Worm (Caenorhabditis elegans) whole organism, midembryonic: Measurements from ENCODE around the gene ZK930.2.

ENCODE experiments used
- T22C8.4 ChIP-seq: fragments of 200-800 bp; sonication (Bioruptor generic); IDR thresholded peaks from 2 replicates; pipeline ENCODE4 v1.3.6; 2022; ENCODE audit warnings: missing genetic modification characterization, missing compliant biosample characterization
- cog-1 ChIP-seq: sonication (generic microtip); optimal IDR thresholded peaks from 2 replicates; lab custom pipeline; 2016; ENCODE audit warnings: missing genetic modification characterization, missing compliant biosample characterization
- flt-1 ChIP-seq: fragments of 200-800 bp; sonication (Bioruptor generic); IDR thresholded peaks from 2 replicates; pipeline ENCODE4 v1.3.6; 2022; ENCODE audit warnings: missing genetic modification characterization, missing compliant biosample characterization
- klf-2 ChIP-seq: fragments of 200-800 bp; sonication (Bioruptor generic); conservative IDR thresholded peaks from 2 replicates; pipeline ENCODE4 v1.3.6; 2022; ENCODE audit warnings: missing genetic modification reagents, missing genetic modification characterization, missing compliant biosample characterization
- med-1 ChIP-seq: sonication (generic microtip); optimal IDR thresholded peaks from 2 replicates; lab custom pipeline; 2017; ENCODE audit warnings: missing genetic modification characterization, mild to moderate bottlenecking, missing compliant biosample characterization, antibody characterized with exemption, missing genetic modification reagents; ENCODE audit not compliant: insufficient read depth
- ref-1 ChIP-seq: fragments of 200-800 bp; sonication (Bioruptor generic); conservative IDR thresholded peaks from 2 replicates; pipeline ENCODE4 v1.3.6; 2022; ENCODE audit warnings: missing genetic modification reagents, missing genetic modification characterization, missing compliant biosample characterization
- tab-1 ChIP-seq: fragments of 200-800 bp; sonication (Bioruptor generic); IDR thresholded peaks from 2 replicates; pipeline ENCODE4 v1.3.6; 2022; ENCODE audit warnings: missing genetic modification characterization, missing compliant biosample characterization
- ztf-23 ChIP-seq: fragments of 200-800 bp; sonication (Bioruptor generic); IDR thresholded peaks from 2 replicates; pipeline ENCODE4 v1.3.6; 2022; ENCODE audit warnings: missing genetic modification reagents, missing genetic modification characterization, missing compliant biosample characterization
- ztf-29 ChIP-seq: fragments of 200-800 bp; sonication (Bioruptor generic); IDR thresholded peaks from 2 replicates; pipeline ENCODE4 v1.3.6; 2022; ENCODE audit warnings: missing genetic modification reagents, missing genetic modification characterization, missing compliant biosample characterization

Gene ZK930.2

DNA sequence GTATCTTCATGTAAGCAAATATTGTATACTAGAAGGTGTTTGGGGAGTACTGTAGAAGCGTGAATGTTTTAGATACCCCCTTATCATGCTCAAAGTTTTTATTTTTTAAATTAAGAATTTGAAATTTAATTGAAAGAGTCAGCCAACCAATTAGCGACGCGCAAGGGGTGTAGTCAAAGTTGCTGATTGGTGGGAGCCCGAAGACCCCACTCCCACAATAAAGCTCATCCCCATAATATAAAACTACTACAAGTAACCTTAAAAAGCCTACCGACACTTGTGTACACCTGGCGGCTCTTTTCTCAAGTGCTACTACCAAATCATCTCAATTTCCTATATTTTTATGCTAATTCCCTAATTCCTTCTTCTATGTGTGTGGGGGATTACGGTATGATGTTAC lies 6.5 kb upstream of the ZK930.2 start:
- TF ChIP-seq med-1 (GFP tag; lab: Kevin White, UChicago) (no peak), ztf-29 (no peak), flt-1 (GFP tag; lab: Robert Waterston, UW) (no peak), T22C8.4 (GFP tag; lab: Robert Waterston, UW) (no peak), ztf-23 (GFP tag; lab: Robert Waterston, UW) (no peak), cog-1 (tag; lab: Kevin White, UChicago) (no peak), ref-1 (GFP tag; lab: Robert Waterston, UW) (no peak)

DNA sequence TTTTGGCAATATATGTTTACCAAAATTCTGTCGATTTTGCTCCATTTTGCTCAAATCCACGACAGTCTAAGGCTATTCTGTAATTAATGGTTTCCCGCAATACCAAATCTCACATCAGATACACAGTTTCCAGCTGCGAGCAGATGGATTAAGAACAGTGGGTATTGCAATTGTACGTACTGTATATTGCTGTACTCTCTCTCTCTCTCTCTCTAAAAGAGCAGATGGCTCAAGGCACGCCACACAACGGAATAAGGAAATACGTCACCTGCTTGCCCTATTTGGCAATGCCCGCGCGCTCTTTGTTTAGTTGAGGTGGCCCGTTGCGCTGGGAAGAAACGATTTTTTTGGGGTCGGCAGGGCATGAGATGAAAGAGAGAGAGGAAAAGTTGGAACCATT lies 2.6 kb downstream of the ZK930.2 start:
- TF ChIP-seq tab-1 (GFP tag; lab: Robert Waterston, UW) (no peak), klf-2 (GFP tag; lab: Robert Waterston, UW) (no peak), flt-1 (GFP tag; lab: Robert Waterston, UW) (0 out of 2 replicates have a peak, but pooled peaks have one; percentile 55), T22C8.4 (GFP tag; lab: Robert Waterston, UW) (no peak)

DNA sequence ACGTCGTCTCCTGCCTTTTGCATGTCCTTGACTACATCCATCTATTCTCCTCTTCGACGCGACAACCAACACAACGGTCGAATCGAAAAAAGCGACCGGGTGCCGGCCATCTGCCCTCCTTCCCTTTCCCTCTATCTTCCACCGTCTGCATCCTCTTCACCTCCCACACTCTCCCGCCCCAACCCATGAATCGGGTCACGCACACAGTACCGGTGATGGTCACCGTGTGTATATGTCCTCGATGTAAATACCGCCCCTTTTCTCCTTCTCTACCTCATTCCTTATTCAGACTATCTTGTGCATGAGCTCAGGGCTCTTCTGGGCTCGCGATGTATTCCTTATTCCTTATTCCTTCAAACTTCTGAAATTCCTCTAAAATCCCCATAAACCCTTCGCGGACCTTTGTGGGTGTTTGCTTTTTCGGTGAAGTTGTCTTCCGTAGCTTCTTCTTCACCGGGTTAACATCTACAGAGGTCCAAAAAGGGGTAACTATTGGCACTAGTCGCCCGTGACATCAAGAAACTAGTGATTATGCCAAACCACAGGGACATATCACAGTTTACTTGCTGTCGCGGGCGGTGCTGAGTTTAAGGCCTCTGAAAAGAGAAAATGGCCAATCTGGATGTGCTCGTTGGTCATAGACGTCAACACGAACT lies 3.7 kb downstream of the ZK930.2 start:
- TF ChIP-seq flt-1 (GFP tag; lab: Robert Waterston, UW) = peak; percentile 40; the same call in 1 of the 2 replicates
- TF ChIP-seq klf-2 (GFP tag; lab: Robert Waterston, UW) = no peak

DNA sequence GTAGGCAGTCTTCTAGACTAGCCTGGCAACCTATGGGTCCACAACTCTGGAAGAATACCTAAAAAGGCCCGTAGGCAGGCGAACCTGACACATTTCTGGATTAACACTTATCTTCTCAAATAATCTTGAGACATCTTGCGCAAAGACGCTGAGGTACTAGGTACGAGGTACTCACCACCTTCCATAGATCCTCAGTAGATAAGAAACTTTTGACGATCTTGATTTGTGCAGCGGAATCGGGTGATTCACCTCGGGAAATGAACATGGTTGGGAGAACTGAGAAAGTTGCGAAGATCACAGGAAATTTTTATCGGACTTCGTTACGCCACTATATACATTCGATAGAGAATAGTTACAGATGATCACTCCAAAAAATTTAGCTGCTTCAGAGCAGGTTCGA lies 5.1 kb downstream of the ZK930.2 start:
- TF ChIP-seq ztf-23 (GFP tag; lab: Robert Waterston, UW) = no peak
- TF ChIP-seq med-1 (GFP tag; lab: Kevin White, UChicago) = no peak
- no peak for TF ChIP-seq tab-1 (GFP tag; lab: Robert Waterston, UW)
- no peak for TF ChIP-seq T22C8.4 (GFP tag; lab: Robert Waterston, UW)
- no peak for TF ChIP-seq klf-2 (GFP tag; lab: Robert Waterston, UW)
- no peak for TF ChIP-seq cog-1 (tag; lab: Kevin White, UChicago)
- no peak for TF ChIP-seq flt-1 (GFP tag; lab: Robert Waterston, UW)
- no peak for TF ChIP-seq ref-1 (GFP tag; lab: Robert Waterston, UW)
- TF ChIP-seq ztf-29 = no peak

DNA sequence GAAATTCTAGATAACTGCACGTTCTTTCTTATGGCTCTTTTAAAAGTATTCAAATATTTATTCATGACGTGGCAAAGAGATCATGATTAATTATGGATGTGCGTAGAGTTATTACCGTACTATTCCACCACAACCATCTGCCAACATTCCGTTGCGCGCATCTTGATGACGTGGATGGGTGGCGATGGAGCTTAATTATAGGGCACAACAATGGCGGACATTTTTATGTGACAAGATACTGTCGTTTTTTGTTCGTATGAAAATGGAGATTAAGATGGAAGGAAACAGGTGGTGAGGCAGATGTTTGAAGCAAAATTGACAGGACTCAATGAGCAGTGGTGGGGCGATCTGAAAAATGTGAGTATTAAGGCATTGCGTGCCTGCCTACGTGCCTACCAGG lies 5.5 kb downstream of the ZK930.2 start:
- TF ChIP-seq flt-1 (GFP tag; lab: Robert Waterston, UW) = no peak
- no peak for TF ChIP-seq tab-1 (GFP tag; lab: Robert Waterston, UW)
- TF ChIP-seq ztf-23 (GFP tag; lab: Robert Waterston, UW) = no peak
- TF ChIP-seq ref-1 (GFP tag; lab: Robert Waterston, UW) = no peak
- no peak for TF ChIP-seq T22C8.4 (GFP tag; lab: Robert Waterston, UW)
- TF ChIP-seq cog-1 (tag; lab: Kevin White, UChicago) = no peak
- TF ChIP-seq ztf-29 = no peak
- no peak for TF ChIP-seq med-1 (GFP tag; lab: Kevin White, UChicago)
- TF ChIP-seq klf-2 (GFP tag; lab: Robert Waterston, UW) = no peak

DNA sequence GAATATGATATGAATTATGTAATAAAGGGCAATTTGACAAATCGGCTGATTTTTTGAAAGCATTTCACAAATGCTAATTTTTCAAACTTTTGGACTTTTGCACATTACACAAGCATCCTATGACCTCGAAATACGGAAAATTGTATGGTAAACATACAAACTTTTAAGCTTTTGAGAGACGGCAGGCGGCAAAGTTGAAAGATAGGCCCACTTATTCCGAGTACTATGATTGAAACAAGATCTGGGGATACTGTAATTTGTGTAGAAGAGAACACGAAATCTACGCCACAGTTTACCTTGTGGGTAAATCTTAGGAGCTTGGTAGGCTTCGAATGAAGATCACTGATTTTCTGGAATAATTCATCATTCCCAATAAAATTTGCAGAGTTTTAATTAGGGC lies 9.6 kb downstream of the ZK930.2 start, which contains the start of gene ZK930.6:
TSS of gene ZK930.6 (plus strand) at position 301 of the 400 bp plus-strand sequence.
- TF ChIP-seq med-1 (GFP tag; lab: Kevin White, UChicago) = no peak
- TF ChIP-seq klf-2 (GFP tag; lab: Robert Waterston, UW) = no peak
- no peak for TF ChIP-seq T22C8.4 (GFP tag; lab: Robert Waterston, UW)
- TF ChIP-seq tab-1 (GFP tag; lab: Robert Waterston, UW) = no peak
- no peak for TF ChIP-seq cog-1 (tag; lab: Kevin White, UChicago)
- no peak for TF ChIP-seq ztf-23 (GFP tag; lab: Robert Waterston, UW)
- TF ChIP-seq ztf-29 = no peak
- TF ChIP-seq ref-1 (GFP tag; lab: Robert Waterston, UW) = no peak
- no peak for TF ChIP-seq flt-1 (GFP tag; lab: Robert Waterston, UW)

DNA sequence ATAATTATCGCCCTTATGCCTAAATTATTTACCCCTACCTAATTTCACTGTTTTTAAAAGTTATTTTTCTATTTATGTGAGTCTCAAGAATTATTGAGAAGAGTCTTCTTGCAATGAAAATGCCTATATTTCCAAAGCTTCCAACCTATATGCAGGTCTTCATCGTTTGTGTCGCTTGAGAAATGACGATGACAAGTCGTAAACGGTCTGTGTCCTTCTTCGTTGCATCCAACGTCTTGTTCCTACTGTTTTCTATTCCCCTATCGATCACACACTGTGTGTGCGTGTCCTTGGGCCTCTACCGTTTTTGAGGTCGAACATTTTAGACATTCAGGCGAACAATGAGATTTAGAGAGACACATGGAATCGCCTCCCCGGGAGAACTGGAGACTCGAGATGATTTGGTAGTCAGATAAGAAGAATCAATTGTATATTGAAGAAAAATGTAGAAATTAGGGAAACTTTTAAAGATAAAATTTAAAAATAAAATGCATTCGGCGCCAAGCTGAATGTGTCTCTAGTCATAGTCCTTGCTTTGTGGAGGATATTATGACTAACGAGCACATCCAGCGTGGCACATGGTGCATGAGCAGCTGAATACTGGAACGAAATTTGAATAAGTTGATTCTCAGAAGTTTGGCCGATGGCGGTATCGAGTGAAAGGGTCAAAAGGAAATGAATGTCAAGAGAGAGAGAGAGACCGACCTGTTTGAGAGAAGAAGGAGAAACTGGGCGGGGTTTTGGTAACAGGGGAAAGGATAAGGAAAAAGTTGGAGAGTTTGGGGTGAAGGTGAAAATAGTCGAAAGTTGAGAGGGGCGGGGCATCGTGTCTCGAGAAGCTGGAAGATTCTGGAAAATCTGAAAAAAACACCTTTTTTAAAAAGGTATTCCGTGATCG lies 12.5 kb downstream of the ZK930.2 start:
- TF ChIP-seq flt-1 (GFP tag; lab: Robert Waterston, UW) = no peak
- TF ChIP-seq ztf-29 = no peak
- TF ChIP-seq ref-1 (GFP tag; lab: Robert Waterston, UW) = no peak
- TF ChIP-seq T22C8.4 (GFP tag; lab: Robert Waterston, UW) = no peak
- TF ChIP-seq klf-2 (GFP tag; lab: Robert Waterston, UW) = no peak
- TF ChIP-seq tab-1 (GFP tag; lab: Robert Waterston, UW) = no peak
- TF ChIP-seq ztf-23 (GFP tag; lab: Robert Waterston, UW) = no peak
- no peak for TF ChIP-seq med-1 (GFP tag; lab: Kevin White, UChicago)
- TF ChIP-seq cog-1 (tag; lab: Kevin White, UChicago) = no peak

DNA sequence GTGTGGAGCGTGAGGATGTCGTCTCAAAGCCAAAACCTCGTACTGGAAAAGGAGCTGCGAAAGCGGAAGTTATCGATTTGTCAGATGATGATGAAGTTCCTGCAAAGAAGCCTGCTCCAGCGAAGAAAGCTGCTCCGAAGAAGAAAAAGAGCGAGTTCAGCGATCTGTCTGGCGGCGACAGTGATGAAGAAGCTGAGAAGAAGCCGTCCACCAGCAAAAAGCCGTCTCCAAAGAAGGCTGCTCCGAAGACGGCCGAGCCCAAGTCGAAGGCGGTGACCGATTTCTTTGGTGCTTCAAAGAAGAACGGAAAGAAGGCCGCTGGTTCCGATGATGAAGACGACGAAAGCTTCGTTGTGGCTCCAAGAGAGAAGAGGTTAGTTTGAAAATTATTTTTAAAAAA lies 13.4 kb downstream of the ZK930.2 start:
- no peak for TF ChIP-seq tab-1 (GFP tag; lab: Robert Waterston, UW)

DNA sequence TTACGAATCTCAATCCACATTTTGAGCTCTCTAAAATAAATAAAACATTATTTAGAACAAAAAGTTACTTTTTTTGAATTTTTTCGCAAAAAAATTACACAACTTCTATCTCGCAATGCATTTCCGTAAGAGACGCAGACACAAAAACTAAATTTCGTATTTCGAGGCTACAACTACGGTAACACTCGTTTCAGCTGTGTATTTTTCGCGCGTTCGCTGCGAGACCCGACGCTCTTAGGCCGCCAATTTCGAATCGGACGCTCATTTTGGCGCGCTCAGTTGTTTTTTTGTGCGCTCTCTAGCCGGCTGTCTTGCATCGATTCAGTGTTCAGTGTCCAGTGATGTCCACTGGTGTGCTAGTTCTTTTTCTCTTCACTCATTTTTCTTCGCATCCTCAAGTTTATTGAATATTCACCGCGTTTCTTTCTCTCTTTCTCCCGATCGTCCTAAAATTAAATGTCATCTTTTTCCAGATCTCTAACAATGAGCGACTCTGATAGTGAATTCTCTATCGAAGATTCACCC lies 18.5 kb downstream of the ZK930.2 start, which contains the start of the genes npp-3 and top-2:
TSS of gene npp-3 (minus strand) at position 115 of the 525 bp plus-strand sequence.
TSS of gene top-2 (plus strand) at position 475 of the 525 bp plus-strand sequence.
- TF ChIP-seq T22C8.4 (GFP tag; lab: Robert Waterston, UW) (no peak), ztf-29 (peak; percentile 40; the same call in 1 of the 2 replicates), ztf-23 (GFP tag; lab: Robert Waterston, UW) (no peak)
